Worm (Caenorhabditis elegans) whole organism, L1 larva: Measurements from ENCODE around the gene vab-1.

Source experiments
- C04F5.9 ChIP-seq: sonication (generic microtip); optimal IDR thresholded peaks from 2 replicates; lab custom pipeline; 2016; ENCODE audit warnings: missing genetic modification characterization, missing compliant biosample characterization
- C34B4.2 ChIP-seq: sonication (generic microtip); optimal IDR thresholded peaks from 2 replicates; lab custom pipeline; 2017; ENCODE audit warnings: mild to moderate bottlenecking, missing genetic modification characterization, missing compliant biosample characterization
- ama-1 ChIP-seq: fragments of 150-350 bp; optimal IDR thresholded peaks from 2 replicates; lab custom pipeline; 2014
- ceh-8 ChIP-seq: fragments of 200-800 bp; sonication (Bioruptor generic); optimal IDR thresholded peaks from 2 replicates; lab custom pipeline; 2018; ENCODE audit warnings: mild to moderate bottlenecking, missing genetic modification characterization, moderate library complexity, missing compliant biosample characterization
- ces-1 ChIP-seq: fragments of 150-350 bp; optimal IDR thresholded peaks from 2 replicates; lab custom pipeline; 2014; ENCODE audit warnings: missing biosample characterization, missing genetic modification reagents, missing genetic modification characterization
- dpl-1 ChIP-seq, 3 experiments: fragments of 150-350 bp in 2 of 3; sonication (generic microtip) in 1 of 3; optimal IDR thresholded peaks; 2 replicates each; lab custom pipeline; 2014 to 2017; ENCODE audit warnings: missing biosample characterization in 3 of 3, missing genetic modification characterization in 3 of 3, missing genetic modification reagents in 3 of 3
- elt-2 ChIP-seq: sonication (generic microtip); optimal IDR thresholded peaks from 2 replicates; lab custom pipeline; 2016; ENCODE audit warnings: missing genetic modification characterization, mild to moderate bottlenecking, inconsistent platforms, missing compliant biosample characterization, missing genetic modification reagents
- fkh-8 ChIP-seq: sonication (generic microtip); optimal IDR thresholded peaks from 2 replicates; lab custom pipeline; 2016; ENCODE audit warnings: mild to moderate bottlenecking, missing genetic modification characterization, missing compliant biosample characterization
- grh-1 ChIP-seq: fragments of 200-800 bp; sonication (Bioruptor generic); IDR thresholded peaks from 2 replicates; pipeline ENCODE4 v1.3.6; 2022; ENCODE audit warnings: missing genetic modification reagents, missing genetic modification characterization, missing compliant biosample characterization
- irx-1 ChIP-seq: sonication (generic microtip); optimal IDR thresholded peaks from 2 replicates; lab custom pipeline; 2016; ENCODE audit warnings: missing genetic modification characterization, missing compliant biosample characterization
- lin-14 ChIP-seq: fragments of 200-800 bp; sonication (Bioruptor generic); optimal IDR thresholded peaks from 2 replicates; lab custom pipeline; 2018; ENCODE audit warnings: mild to moderate bottlenecking, missing genetic modification characterization, moderate library complexity, missing compliant biosample characterization
- lin-35 ChIP-seq, 2 experiments: fragments of 150-350 bp; optimal IDR thresholded peaks; 2 replicates each; lab custom pipeline; 2014; ENCODE audit warnings: missing biosample characterization in 2 of 2, missing genetic modification characterization in 2 of 2, missing genetic modification reagents in 2 of 2
- lin-39 ChIP-seq: fragments of 150-350 bp; optimal IDR thresholded peaks from 2 replicates; lab custom pipeline; 2014; ENCODE audit warnings: missing biosample characterization, missing genetic modification reagents, missing genetic modification characterization
- mab-9 ChIP-seq: fragments of 200-800 bp; sonication (Bioruptor generic); IDR thresholded peaks from 2 replicates; pipeline ENCODE4 v1.3.6; 2022; ENCODE audit warnings: missing genetic modification reagents, missing genetic modification characterization, missing compliant biosample characterization
- nhr-11 ChIP-seq: fragments of 150-350 bp; optimal IDR thresholded peaks from 2 replicates; lab custom pipeline; 2014; ENCODE audit warnings: missing biosample characterization, missing genetic modification characterization
- nhr-12 ChIP-seq: sonication (generic microtip); optimal IDR thresholded peaks from 2 replicates; lab custom pipeline; 2017; ENCODE audit warnings: missing biosample characterization, missing genetic modification characterization
- nhr-47 ChIP-seq: sonication (generic microtip); optimal IDR thresholded peaks from 2 replicates; lab custom pipeline; 2016; ENCODE audit warnings: mild to moderate bottlenecking, missing genetic modification characterization, moderate library complexity, missing compliant biosample characterization
- nhr-71 ChIP-seq: sonication (generic microtip); optimal IDR thresholded peaks from 2 replicates; lab custom pipeline; 2016; ENCODE audit warnings: mild to moderate bottlenecking, missing genetic modification characterization, moderate library complexity, missing compliant biosample characterization
- nhr-76 ChIP-seq: sonication (generic microtip); optimal IDR thresholded peaks from 2 replicates; lab custom pipeline; 2017; ENCODE audit warnings: missing biosample characterization, missing genetic modification characterization
- nhr-85 ChIP-seq: sonication (generic microtip); peaks from one replicate; lab custom pipeline; 2016; ENCODE audit warnings: missing genetic modification characterization, inconsistent platforms, missing compliant biosample characterization
- rnt-1 ChIP-seq: sonication (generic microtip); optimal IDR thresholded peaks from 2 replicates; lab custom pipeline; 2016; ENCODE audit warnings: mild to moderate bottlenecking, missing genetic modification characterization, moderate library complexity, missing compliant biosample characterization
- sox-4 ChIP-seq: sonication (generic microtip); optimal IDR thresholded peaks from 2 replicates; lab custom pipeline; 2016; ENCODE audit warnings: missing genetic modification characterization, missing compliant biosample characterization
- tlp-1 ChIP-seq: fragments of 150-350 bp; optimal IDR thresholded peaks from 2 replicates; lab custom pipeline; 2014; ENCODE audit warnings: missing biosample characterization, missing genetic modification characterization
- unc-130 ChIP-seq: fragments of 150-350 bp; optimal IDR thresholded peaks from 2 replicates; lab custom pipeline; 2017; ENCODE audit warnings: missing biosample characterization, missing genetic modification characterization, inconsistent platforms
- unc-30 ChIP-seq: sonication (generic microtip); optimal IDR thresholded peaks from 2 replicates; lab custom pipeline; 2017; ENCODE audit warnings: missing biosample characterization, missing genetic modification characterization
- unc-62 ChIP-seq: fragments of 150-350 bp; optimal IDR thresholded peaks from 2 replicates; lab custom pipeline; 2014; ENCODE audit warnings: missing biosample characterization, missing genetic modification reagents, missing genetic modification characterization
- unc-86 ChIP-seq: sonication (generic microtip); optimal IDR thresholded peaks from 2 replicates; lab custom pipeline; 2016; ENCODE audit warnings: missing genetic modification characterization, missing compliant biosample characterization

vab-1 gene

ce11 chrII:4572579-4572978, 779 bp downstream of the vab-1 start:
- TF ChIP-seq rnt-1 (tag; lab: Kevin White, UChicago) (peak; percentile 11), dpl-1 (GFP tag; optimal IDR thresholded peaks at IDR 0.05; lab: Kevin White, UChicago) (no peak)
- TF ChIP-seq, all 84 proteins: peak for 1

DNA sequence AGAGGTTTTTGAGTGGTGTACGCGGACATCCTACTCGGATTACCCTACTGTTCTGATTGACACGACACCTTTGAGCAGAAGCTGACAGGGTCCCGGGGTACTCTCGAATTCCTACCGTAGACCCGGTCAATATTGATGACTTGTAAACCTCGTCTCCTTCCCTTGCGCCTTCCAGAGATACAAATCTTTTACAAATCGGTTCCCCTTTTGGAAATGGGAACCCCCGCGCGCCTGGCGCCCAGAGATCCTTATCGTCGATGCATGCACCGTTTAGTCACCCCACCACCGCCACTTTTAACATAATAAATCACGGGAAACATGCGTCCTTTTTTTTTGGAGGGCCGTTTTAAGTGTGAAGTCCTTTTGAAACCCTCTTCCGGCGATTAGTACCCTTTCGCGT, 1.3 kb downstream of the vab-1 start:
- TF ChIP-seq nhr-85 (tag; lab: Kevin White, UChicago) = peak; percentile 84
- TF ChIP-seq lin-14 (GFP tag; lab: Kevin White, UChicago) = peak; percentile 67
- TF ChIP-seq unc-86 (tag; lab: Kevin White, UChicago) = no peak
- TF ChIP-seq, all 84 proteins: peak for 2

DNA sequence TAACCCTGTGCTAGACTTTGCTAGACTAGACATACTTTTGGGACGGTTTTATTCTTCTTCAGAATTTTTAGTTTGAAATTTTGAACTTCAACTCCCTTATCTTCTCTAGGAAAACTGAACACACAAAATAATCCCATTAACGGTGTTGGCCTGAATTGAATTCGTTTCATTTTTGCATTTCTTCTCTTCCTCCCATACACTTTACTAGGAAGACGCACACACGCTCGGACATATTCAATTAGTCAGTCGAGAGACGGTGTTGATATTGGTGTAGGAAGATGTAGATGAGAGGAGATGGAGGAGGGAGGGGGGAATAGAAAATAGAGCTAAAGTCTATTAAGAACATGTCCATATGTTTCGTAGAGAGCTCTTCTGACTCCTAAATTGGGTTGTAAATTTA, 2.9 kb downstream of the vab-1 start:
- TF ChIP-seq lin-14 (GFP tag; lab: Kevin White, UChicago) (peak; percentile 48), mab-9 (GFP tag; lab: Robert Waterston, UW) (no peak), unc-86 (tag; lab: Kevin White, UChicago) (peak; percentile 2)

DNA sequence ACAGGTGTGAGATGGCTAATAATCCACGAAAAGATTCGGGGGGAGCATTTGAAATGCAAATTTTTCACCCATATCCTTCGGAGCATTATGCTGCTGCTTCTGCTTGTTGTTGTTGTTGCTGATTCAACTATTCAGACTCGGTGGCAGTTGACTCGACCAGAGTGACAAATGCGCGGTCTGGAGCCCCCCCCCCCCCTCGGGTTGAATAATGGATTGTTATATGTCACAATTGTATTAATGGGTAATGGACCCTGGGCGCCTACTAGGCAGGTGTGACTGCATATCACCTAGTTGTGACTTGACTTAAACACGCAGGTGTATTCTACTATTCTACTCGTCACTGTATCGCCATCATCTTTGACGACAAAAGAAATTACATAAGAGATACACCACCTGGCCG, 3.8 kb downstream of the vab-1 start:
- no peak for TF ChIP-seq ama-1 (lab: Kevin White, UChicago)
- TF ChIP-seq tlp-1 (tag; lab: Kevin White, UChicago) = no peak
- TF ChIP-seq C04F5.9 (tag; lab: Kevin White, UChicago) = no peak
- no peak for TF ChIP-seq unc-30

ce11 chrII:4577391-4577790, 5.6 kb downstream of the vab-1 start:
- no peak for TF ChIP-seq nhr-11 (tag; lab: Kevin White, UChicago)
- TF ChIP-seq unc-130 (tag; lab: Kevin White, UChicago) = no peak
- TF ChIP-seq unc-30 = no peak
- TF ChIP-seq grh-1 (GFP tag; lab: Robert Waterston, UW) = no peak
- no peak for TF ChIP-seq unc-86 (tag; lab: Kevin White, UChicago)
- no peak for TF ChIP-seq rnt-1 (tag; lab: Kevin White, UChicago)
- TF ChIP-seq nhr-47 (tag; lab: Kevin White, UChicago) = no peak
- TF ChIP-seq C04F5.9 (tag; lab: Kevin White, UChicago) = no peak
- no peak for TF ChIP-seq elt-2 (tag; lab: Kevin White, UChicago)
- no peak for TF ChIP-seq lin-39 (tag; lab: Kevin White, UChicago)
- no peak for TF ChIP-seq C34B4.2
- TF ChIP-seq irx-1 (tag; lab: Kevin White, UChicago) = no peak
- TF ChIP-seq unc-62 = no peak
- TF ChIP-seq nhr-85 (tag; lab: Kevin White, UChicago) = no peak

DNA sequence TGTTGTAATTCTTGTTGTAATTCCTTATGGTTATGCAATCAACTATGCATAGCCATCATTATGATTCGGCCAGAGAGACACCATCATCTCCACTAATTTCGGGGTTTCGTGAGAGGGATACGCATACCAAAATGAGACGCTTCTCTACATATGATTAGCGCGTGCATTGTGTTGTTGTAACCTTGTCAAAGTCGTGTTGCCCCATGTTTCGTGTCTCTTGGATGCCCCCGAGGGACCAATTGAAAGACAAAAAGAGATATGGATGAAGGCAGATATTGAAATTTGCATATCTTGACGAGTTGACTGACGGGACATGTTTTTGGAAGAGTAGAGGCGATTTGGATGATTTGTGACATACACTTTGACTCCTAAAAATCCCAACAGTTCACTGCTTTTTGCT, 7.6 kb downstream of the vab-1 start:
- TF ChIP-seq nhr-71 (tag; lab: Kevin White, UChicago) = no peak
- no peak for TF ChIP-seq ces-1 (GFP tag; lab: Kevin White, UChicago)
- TF ChIP-seq nhr-76 (tag; lab: Kevin White, UChicago) = no peak
- peak; percentile 28 for TF ChIP-seq lin-14 (GFP tag; lab: Kevin White, UChicago)
- TF ChIP-seq fkh-8 (tag; lab: Kevin White, UChicago) = no peak
- TF ChIP-seq ceh-8 (GFP tag; lab: Kevin White, UChicago) = no peak
- TF ChIP-seq, all 84 proteins: peak for 1

ce11 chrII:4579920-4580474, 8.2 kb downstream of the vab-1 start:
- no peak for TF ChIP-seq lin-35 (GFP tag; optimal IDR thresholded peaks at IDR 0.05; lab: Kevin White, UChicago)
- TF ChIP-seq grh-1 (GFP tag; lab: Robert Waterston, UW) = no peak
- TF ChIP-seq nhr-12 (tag; lab: Kevin White, UChicago) = no peak
- no peak for TF ChIP-seq ama-1 (lab: Kevin White, UChicago)
- TF ChIP-seq sox-4 = no peak
